Worm (Caenorhabditis elegans): ENCODE measurements around the gene F35B3.4.

Gene F35B3.4

ce11 chrX:17055481-17055835, 34.7 kb upstream of the F35B3.4 start, which contains the start of gene gcy-11:
TSS of gene gcy-11 (minus strand) at chrX:17055581.
- TF ChIP-seq sox-4 (tag; optimal IDR thresholded peaks at IDR 0.05) (no peak), ceh-18 (tag; optimal IDR thresholded peaks at IDR 0.05) (no peak), C38D4.7 (GFP tag; optimal IDR thresholded peaks at IDR 0.05) (no peak), hlh-8 (tag; optimal IDR thresholded peaks at IDR 0.05) (no peak), unc-86 (tag; optimal IDR thresholded peaks at IDR 0.05) (no peak), C08G9.2 (tag; optimal IDR thresholded peaks at IDR 0.05) (no peak), nhr-232 (tag; optimal IDR thresholded peaks at IDR 0.05) (no peak), ceh-6 (GFP tag; optimal IDR thresholded peaks at IDR 0.05) (no peak), madf-2 (tag; optimal IDR thresholded peaks at IDR 0.05) (no peak), pha-2 (tag; optimal IDR thresholded peaks at IDR 0.05) (no peak), pat-9 (tag; optimal IDR thresholded peaks at IDR 0.05) (no peak)

DNA sequence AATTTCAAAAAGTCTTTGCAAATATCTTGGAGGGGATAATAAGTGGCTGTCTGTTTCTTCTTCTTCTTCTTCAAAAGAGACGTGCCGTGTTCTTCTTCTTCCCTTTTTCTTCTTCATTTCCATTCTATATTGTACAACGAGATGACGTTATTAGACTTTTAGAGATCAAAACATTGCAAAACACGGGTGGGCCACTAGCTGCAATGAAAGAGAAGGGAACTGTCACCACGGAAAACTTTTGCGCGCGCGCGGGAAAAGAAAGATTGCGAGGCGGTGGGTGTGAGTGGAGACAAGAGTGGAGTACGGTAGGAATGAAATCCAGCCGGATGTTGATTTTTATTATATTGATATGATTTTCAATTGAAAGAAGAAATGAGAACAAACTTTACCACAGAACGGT, 33.4 kb upstream of the F35B3.4 start:
- TF ChIP-seq unc-42 (tag; optimal IDR thresholded peaks at IDR 0.05) (no peak), hlh-13 (GFP tag; optimal IDR thresholded peaks at IDR 0.05) (no peak), elt-2 (tag; optimal IDR thresholded peaks at IDR 0.05) (no peak), odd-2 (tag; optimal IDR thresholded peaks at IDR 0.05) (no peak), ceh-24 (tag; optimal IDR thresholded peaks at IDR 0.05) (no peak), nfya-1 (tag; optimal IDR thresholded peaks at IDR 0.05) (no peak), lim-6 (tag; optimal IDR thresholded peaks at IDR 0.05) (no peak), unc-86 (tag; optimal IDR thresholded peaks at IDR 0.05) (no peak), unc-55 (GFP tag; optimal IDR thresholded peaks at IDR 0.05) (no peak), ceh-48 (tag; optimal IDR thresholded peaks at IDR 0.05) (no peak), ceh-34 (tag; optimal IDR thresholded peaks at IDR 0.05) (no peak), sox-4 (tag; optimal IDR thresholded peaks at IDR 0.05) (no peak), rnt-1 (tag; optimal IDR thresholded peaks at IDR 0.05) (no peak), ceh-6 (GFP tag; optimal IDR thresholded peaks at IDR 0.05) (no peak)

DNA sequence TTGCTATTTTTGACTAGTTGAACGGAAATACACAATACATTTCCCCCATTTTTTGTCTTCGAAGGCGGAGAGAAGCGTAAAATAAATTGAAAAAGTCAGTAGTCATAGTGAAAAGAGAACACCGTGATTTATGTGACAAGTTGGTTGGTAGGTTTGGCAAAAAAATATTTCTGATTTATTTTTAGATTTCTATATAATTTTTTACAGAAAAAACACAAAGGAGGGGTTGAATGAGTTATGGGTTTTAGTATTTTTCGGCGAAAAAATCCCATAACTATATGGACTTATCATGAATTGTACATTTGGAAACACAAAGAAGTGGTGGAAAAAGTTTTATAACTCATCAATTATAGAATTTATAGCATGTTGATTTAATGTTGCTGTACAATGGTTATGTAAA, 24.8 kb upstream of the F35B3.4 start, which contains the start of gene C30G4.2:
C30G4.2 (minus strand) TSS at position 101 of the 400 bp plus-strand sequence.
- TF ChIP-seq hlh-15 (tag; optimal IDR thresholded peaks at IDR 0.05) (no peak), ceh-9 (tag; optimal IDR thresholded peaks at IDR 0.05) (no peak), ztf-16 (tag; optimal IDR thresholded peaks at IDR 0.05) (no peak), hlh-30 (tag; optimal IDR thresholded peaks at IDR 0.05; ENCODE audit: insufficient read depth) (no peak)

- TF ChIP-seq rnt-1 (tag; optimal IDR thresholded peaks at IDR 0.05) (peak; percentile 44), ceh-19 (GFP tag; optimal IDR thresholded peaks at IDR 0.05) (no peak), ceh-18 (tag; optimal IDR thresholded peaks at IDR 0.05) (peak; percentile 84), unc-55 (GFP tag; optimal IDR thresholded peaks at IDR 0.05) (peak; percentile 14)
Observed at ce11 chrX:17042946-17043345, 22.2 kb upstream of the F35B3.4 start, which contains the start of gene F35B3.7. TSS of gene F35B3.7 (minus strand) at chrX:17043078.

ce11 chrX:17041571-17041970, 20.8 kb upstream of the F35B3.4 start:
- no peak for TF ChIP-seq hlh-15 (tag; optimal IDR thresholded peaks at IDR 0.05)
- TF ChIP-seq hlh-13 (GFP tag; optimal IDR thresholded peaks at IDR 0.05) = no peak
- no peak for TF ChIP-seq ets-4 (tag; optimal IDR thresholded peaks at IDR 0.05)
- TF ChIP-seq unc-55 (GFP tag; optimal IDR thresholded peaks at IDR 0.05) = peak; percentile 32
- TF ChIP-seq che-1 (tag; optimal IDR thresholded peaks at IDR 0.05) = no peak

DNA sequence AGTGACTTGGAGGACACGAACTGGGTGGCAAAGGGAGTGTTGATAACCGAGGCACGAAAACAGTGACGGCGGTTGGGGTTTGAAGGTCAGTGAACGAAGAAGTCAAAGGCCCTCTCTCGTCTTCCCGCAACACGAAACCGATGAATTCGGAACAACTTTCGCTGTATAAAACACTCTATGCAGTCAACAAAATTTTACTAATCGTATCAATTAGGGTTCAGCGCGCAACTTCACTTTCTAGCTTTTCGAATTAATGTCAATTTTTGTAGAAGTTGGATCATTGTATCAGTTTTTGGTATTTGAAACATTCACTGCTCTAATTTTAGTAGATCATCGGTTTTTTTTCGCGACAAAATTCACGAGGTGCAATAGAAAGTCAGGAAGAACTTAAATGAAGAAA, 17.9 kb upstream of the F35B3.4 start:
- TF ChIP-seq mec-3 (tag; optimal IDR thresholded peaks at IDR 0.05; ENCODE audit: borderline replicate concordance) = no peak
- no peak for TF ChIP-seq ceh-18 (tag; optimal IDR thresholded peaks at IDR 0.05)
- TF ChIP-seq C08G9.2 (tag; optimal IDR thresholded peaks at IDR 0.05) = no peak
- TF ChIP-seq ceh-24 (tag; optimal IDR thresholded peaks at IDR 0.05) = no peak
- no peak for TF ChIP-seq tbx-2 (tag; optimal IDR thresholded peaks at IDR 0.05)
- TF ChIP-seq lin-11 (tag; optimal IDR thresholded peaks at IDR 0.05) = no peak
